Worm (Caenorhabditis elegans) whole organism, young adult: ENCODE data around the gene smim-14.
A peak's percentile ranks its signal among the peaks of the same experiment; 100 is the strongest.

Experiments used
- B0035.1 ChIP-seq: sonication (generic microtip); optimal IDR thresholded peaks from 2 replicates; lab custom pipeline; 2016; ENCODE audit warnings: missing genetic modification characterization, mild to moderate bottlenecking, missing compliant biosample characterization, missing genotype, missing genetic modification reagents
- F33H1.4 ChIP-seq: fragments of 200-800 bp; sonication (Bioruptor generic); IDR thresholded peaks from 2 replicates; pipeline ENCODE4 v1.3.6; 2022; ENCODE audit warnings: missing genetic modification reagents, missing genetic modification characterization, missing compliant biosample characterization
- K11D2.4 ChIP-seq: fragments of 200-800 bp; sonication (Bioruptor generic); IDR thresholded peaks from 2 replicates; pipeline ENCODE4 v1.3.6; 2022; ENCODE audit warnings: missing genetic modification reagents, missing genetic modification characterization, missing compliant biosample characterization
- K12H6.12 ChIP-seq: fragments of 200-800 bp; sonication (Bioruptor generic); optimal IDR thresholded peaks from 2 replicates; lab custom pipeline; 2018; ENCODE audit warnings: mild to moderate bottlenecking, missing genetic modification characterization, missing compliant biosample characterization
- T07F8.4 ChIP-seq: sonication (generic microtip); optimal IDR thresholded peaks from 2 replicates; lab custom pipeline; 2016; ENCODE audit warnings: mild to moderate bottlenecking, missing genetic modification characterization, moderate library complexity, missing compliant biosample characterization
- T26A5.8 ChIP-seq: sonication (generic microtip); optimal IDR thresholded peaks from 2 replicates; lab custom pipeline; 2016; ENCODE audit warnings: missing genetic modification characterization, missing compliant biosample characterization
- ZK185.1 ChIP-seq: sonication (generic microtip); optimal IDR thresholded peaks from 2 replicates; lab custom pipeline; 2016; ENCODE audit warnings: mild to moderate bottlenecking, missing genetic modification characterization, missing compliant biosample characterization; ENCODE audit not compliant: poor library complexity, severe bottlenecking
- ama-1 ChIP-seq, 3 experiments: fragments of 150-350 bp in 1 of 3; sonication (generic microtip) in 2 of 3; optimal IDR thresholded peaks; 2 replicates each; lab custom pipeline; 2014 to 2018; ENCODE audit warnings: missing biosample characterization in 2 of 3, missing genetic modification characterization in 2 of 3, missing genetic modification reagents in 2 of 3
- aptf-2 ChIP-seq: fragments of 200-800 bp; sonication (Bioruptor generic); conservative IDR thresholded peaks from 2 replicates; pipeline ENCODE4 v1.3.6; 2022; ENCODE audit warnings: missing genetic modification reagents, missing genetic modification characterization, missing compliant biosample characterization
- aptf-3 ChIP-seq: fragments of 200-800 bp; sonication (Bioruptor generic); IDR thresholded peaks from 2 replicates; pipeline ENCODE4 v1.3.6; 2022; ENCODE audit warnings: missing genetic modification characterization, missing compliant biosample characterization
- athp-1 ChIP-seq: sonication (generic microtip); optimal IDR thresholded peaks from 2 replicates; lab custom pipeline; 2017; ENCODE audit warnings: mild to moderate bottlenecking, missing genetic modification characterization, missing compliant biosample characterization
- attf-3 ChIP-seq: fragments of 200-800 bp; sonication (Bioruptor generic); conservative IDR thresholded peaks from 2 replicates; pipeline ENCODE4 v1.3.6; 2022; ENCODE audit warnings: missing genetic modification reagents, missing genetic modification characterization, missing compliant biosample characterization
- attf-6 ChIP-seq: fragments of 200-800 bp; sonication (Bioruptor generic); IDR thresholded peaks from 2 replicates; pipeline ENCODE4 v1.3.6; 2022; ENCODE audit warnings: missing genetic modification reagents, missing genetic modification characterization, missing compliant biosample characterization
- bed-1 ChIP-seq: fragments of 200-800 bp; sonication (Bioruptor generic); IDR thresholded peaks from 2 replicates; pipeline ENCODE4 v1.3.6; 2022; ENCODE audit warnings: missing genetic modification reagents, missing genetic modification characterization, missing compliant biosample characterization
- cebp-1 ChIP-seq, 2 experiments: fragments of 200-800 bp in 1 of 2; sonication (Bioruptor generic) in 1 of 2; sonication (generic microtip) in 1 of 2; IDR thresholded peaks in 1 of 2; optimal IDR thresholded peaks in 1 of 2; 2 replicates each; pipeline versions ENCODE4 v1.3.6 to Lab custom; 2017 to 2022; ENCODE audit warnings: missing compliant biosample characterization in 2 of 2, missing genetic modification characterization in 2 of 2, mild to moderate bottlenecking in 1 of 2, missing genetic modification reagents in 1 of 2, moderate library complexity in 1 of 2
- ceh-100 ChIP-seq: fragments of 200-800 bp; sonication (Bioruptor generic); IDR thresholded peaks from 2 replicates; pipeline ENCODE4 v1.3.6; 2022; ENCODE audit warnings: missing genetic modification reagents, missing genetic modification characterization, missing compliant biosample characterization
- ceh-40 ChIP-seq: fragments of 200-800 bp; sonication (Bioruptor generic); IDR thresholded peaks from 2 replicates; pipeline ENCODE4 v1.3.6; 2022; ENCODE audit warnings: missing genetic modification characterization, missing compliant biosample characterization
- ceh-58 ChIP-seq: fragments of 200-800 bp; sonication (Bioruptor generic); IDR thresholded peaks from 2 replicates; pipeline ENCODE4 v1.3.6; 2022; ENCODE audit warnings: missing genetic modification characterization, missing compliant biosample characterization
- dpff-1 ChIP-seq: sonication (generic microtip); optimal IDR thresholded peaks from 2 replicates; lab custom pipeline; 2017; ENCODE audit warnings: mild to moderate bottlenecking, missing genetic modification characterization, missing compliant biosample characterization
- egl-18 ChIP-seq: fragments of 200-800 bp; sonication (Bioruptor generic); IDR thresholded peaks from 2 replicates; pipeline ENCODE4 v1.3.6; 2022; ENCODE audit warnings: missing genetic modification reagents, missing genetic modification characterization, missing compliant biosample characterization
- fkh-3 ChIP-seq: sonication (generic microtip); optimal IDR thresholded peaks from 2 replicates; lab custom pipeline; 2016; ENCODE audit warnings: mild to moderate bottlenecking, missing genetic modification characterization, missing compliant biosample characterization
- him-1 ChIP-seq: sonication (generic microtip); optimal IDR thresholded peaks from 2 replicates; lab custom pipeline; 2016; ENCODE audit warnings: missing genotype, missing genetic modification reagents, missing genetic modification characterization, missing compliant biosample characterization
- hlh-26 ChIP-seq: fragments of 200-800 bp; sonication (Bioruptor generic); conservative IDR thresholded peaks from 2 replicates; pipeline ENCODE4 v1.3.6; 2022; ENCODE audit warnings: missing genetic modification reagents, missing genetic modification characterization, missing compliant biosample characterization
- hrde-1 ChIP-seq: sonication (generic microtip); optimal IDR thresholded peaks from 2 replicates; lab custom pipeline; 2016; ENCODE audit warnings: missing genetic modification characterization, mild to moderate bottlenecking, missing compliant biosample characterization, moderate library complexity, missing genotype, missing genetic modification reagents, borderline replicate concordance
- lag-1 ChIP-seq: fragments of 200-800 bp; sonication (Bioruptor generic); IDR thresholded peaks from 2 replicates; pipeline ENCODE4 v1.3.6; 2022; ENCODE audit warnings: missing genetic modification reagents, missing genetic modification characterization, missing compliant biosample characterization
- lin-26 ChIP-seq: fragments of 200-800 bp; sonication (Bioruptor generic); IDR thresholded peaks from 2 replicates; pipeline ENCODE4 v1.3.6; 2022; ENCODE audit warnings: missing genetic modification reagents, missing genetic modification characterization, missing compliant biosample characterization
- lin-35 ChIP-seq, 3 experiments: fragments of 150-350 bp in 2 of 3; sonication (generic microtip) in 1 of 3; optimal IDR thresholded peaks; 2 replicates each; lab custom pipeline; 2014 to 2018; ENCODE audit warnings: missing biosample characterization in 3 of 3, missing genetic modification characterization in 3 of 3, missing genetic modification reagents in 3 of 3
- lin-54 ChIP-seq: fragments of 200-800 bp; sonication (Bioruptor generic); optimal IDR thresholded peaks from 2 replicates; lab custom pipeline; 2018; ENCODE audit warnings: mild to moderate bottlenecking, missing genetic modification characterization, missing compliant biosample characterization
- lsy-27 ChIP-seq: sonication (generic microtip); optimal IDR thresholded peaks from 2 replicates; lab custom pipeline; 2017; ENCODE audit warnings: missing genetic modification characterization, mild to moderate bottlenecking, missing compliant biosample characterization, antibody characterized with exemption, missing genotype, borderline replicate concordance; ENCODE audit not compliant: insufficient read depth
- madf-3 ChIP-seq: fragments of 200-800 bp; sonication (Bioruptor generic); IDR thresholded peaks from 2 replicates; pipeline ENCODE4 v1.3.6; 2022; ENCODE audit warnings: missing genetic modification reagents, missing genetic modification characterization, missing compliant biosample characterization
- mcd-1 ChIP-seq: fragments of 200-800 bp; sonication (Bioruptor generic); IDR thresholded peaks from 2 replicates; pipeline ENCODE4 v1.3.6; 2022; ENCODE audit warnings: missing genetic modification reagents, missing genetic modification characterization, missing compliant biosample characterization
- mel-28 ChIP-seq: sonication (generic microtip); optimal IDR thresholded peaks from 2 replicates; lab custom pipeline; 2016; ENCODE audit warnings: borderline replicate concordance, mild to moderate bottlenecking, missing genetic modification characterization, missing compliant biosample characterization
- nfya-2 ChIP-seq: fragments of 200-800 bp; sonication (Bioruptor generic); IDR thresholded peaks from 2 replicates; pipeline ENCODE4 v1.3.6; 2022; ENCODE audit warnings: missing genetic modification reagents, missing genetic modification characterization, missing compliant biosample characterization
- nfyb-1 ChIP-seq: fragments of 200-800 bp; sonication (Bioruptor generic); IDR thresholded peaks from 2 replicates; pipeline ENCODE4 v1.3.6; 2022; ENCODE audit warnings: missing genetic modification reagents, missing genetic modification characterization, missing compliant biosample characterization
- pha-4 ChIP-seq: fragments of 150-350 bp; sonication (generic microtip); optimal IDR thresholded peaks from 2 replicates; lab custom pipeline; 2014; ENCODE audit warnings: missing biosample characterization, missing genetic modification reagents, missing genetic modification characterization
- rec-8 ChIP-seq, 2 experiments: sonication (generic microtip); optimal IDR thresholded peaks; 2 replicates each; lab custom pipeline; 2016; ENCODE audit warnings: mild to moderate bottlenecking in 2 of 2, missing genetic modification characterization in 2 of 2, missing genetic modification reagents in 2 of 2, missing genotype in 2 of 2, missing biosample characterization in 1 of 2, missing compliant biosample characterization in 1 of 2, moderate library complexity in 1 of 2
- rpc-1 ChIP-seq, 2 experiments: fragments of 150-350 bp in 1 of 2; sonication (generic microtip) in 1 of 2; optimal IDR thresholded peaks; 2 replicates each; lab custom pipeline; 2014 to 2018; ENCODE audit warnings: missing biosample characterization in 1 of 2, missing genetic modification characterization in 1 of 2, missing genetic modification reagents in 1 of 2, missing genotype in 1 of 2
- sdz-38 ChIP-seq: sonication (generic microtip); optimal IDR thresholded peaks from 2 replicates; lab custom pipeline; 2016; ENCODE audit warnings: missing genotype, missing genetic modification characterization, missing compliant biosample characterization
- snpc-1.1 ChIP-seq: sonication (generic microtip); optimal IDR thresholded peaks from 2 replicates; lab custom pipeline; 2017; ENCODE audit warnings: missing genetic modification characterization, mild to moderate bottlenecking, missing compliant biosample characterization, antibody characterized with exemption, moderate library complexity, missing genotype, missing genetic modification reagents; ENCODE audit not compliant: insufficient read depth
- snpc-4 ChIP-seq, 5 experiments: fragments of 150-350 bp in 1 of 5; sonication (generic microtip) in 4 of 5; optimal IDR thresholded peaks; 2 replicates each; lab custom pipeline; 2014 to 2018; ENCODE audit warnings: missing genetic modification characterization in 5 of 5, missing biosample characterization in 3 of 5, antibody characterized with exemption in 2 of 5, mild to moderate bottlenecking in 2 of 5, missing compliant biosample characterization in 2 of 5, missing genotype in 2 of 5, moderate library complexity in 2 of 5, missing genetic modification reagents in 1 of 5
- sptf-2 ChIP-seq: fragments of 200-800 bp; sonication (Bioruptor generic); optimal IDR thresholded peaks from 2 replicates; lab custom pipeline; 2018; ENCODE audit warnings: mild to moderate bottlenecking, missing genetic modification characterization, missing compliant biosample characterization
- tbx-9 ChIP-seq: sonication (generic microtip); optimal IDR thresholded peaks from 2 replicates; lab custom pipeline; 2016; ENCODE audit warnings: borderline replicate concordance, missing genetic modification characterization, inconsistent platforms, missing compliant biosample characterization
- unc-130 ChIP-seq: sonication (generic microtip); optimal IDR thresholded peaks from 2 replicates; lab custom pipeline; 2016; ENCODE audit warnings: missing genetic modification reagents, missing genetic modification characterization, missing compliant biosample characterization
- zim-3 ChIP-seq: sonication (generic microtip); optimal IDR thresholded peaks from 2 replicates; lab custom pipeline; 2017; ENCODE audit warnings: mild to moderate bottlenecking, missing genetic modification characterization, moderate library complexity, missing compliant biosample characterization
- ztf-28 ChIP-seq: fragments of 200-800 bp; sonication (Bioruptor generic); IDR thresholded peaks from 2 replicates; pipeline ENCODE4 v1.3.6; 2022; ENCODE audit warnings: missing genetic modification reagents, missing genetic modification characterization, missing compliant biosample characterization

smim-14 gene

DNA sequence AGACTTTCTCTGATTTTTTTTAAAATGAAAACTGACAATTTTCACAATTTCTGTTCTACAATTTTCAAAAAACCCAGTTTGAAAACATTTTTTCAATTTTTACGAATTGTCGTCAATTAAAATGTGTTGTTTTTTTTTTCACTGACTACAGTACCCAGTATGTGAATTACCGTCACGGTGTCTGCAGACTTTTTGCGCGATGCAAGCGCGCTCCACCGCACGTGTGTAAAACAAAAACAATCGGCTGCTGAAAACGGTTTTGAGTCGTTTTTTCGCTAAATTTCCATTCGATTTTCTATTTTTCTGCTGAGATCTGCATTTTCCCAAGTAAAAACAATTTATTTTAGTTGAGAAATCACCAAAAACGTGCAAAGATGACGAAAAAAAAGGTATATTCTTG lies 13.3 kb downstream of the smim-14 start:
- TF ChIP-seq pha-4 (tag; lab: Kevin White, UChicago), result peak; percentile 96
- TF ChIP-seq cebp-1 (GFP tag; IDR thresholded peaks at IDR 0.05; lab: Robert Waterston, UW), result peak; percentile 81
- peak; percentile 93 for TF ChIP-seq cebp-1 (tag; optimal IDR thresholded peaks at IDR 0.05; lab: Kevin White, UChicago)
- peak; percentile 100 for TF ChIP-seq mcd-1 (GFP tag; lab: Robert Waterston, UW)
- TF ChIP-seq fkh-3 (tag; lab: Kevin White, UChicago), result no peak
- TF ChIP-seq tbx-9 (tag; lab: Kevin White, UChicago), result no peak
- TF ChIP-seq ZK185.1 (tag; lab: Kevin White, UChicago), result peak; percentile 95
- no peak for TF ChIP-seq sptf-2 (GFP tag; lab: Kevin White, UChicago)
- no peak for TF ChIP-seq sdz-38 (tag; lab: Kevin White, UChicago)
- peak; percentile 4 for TF ChIP-seq hrde-1 (tag; lab: Kevin White, UChicago)
- TF ChIP-seq aptf-2, result 0 out of 2 replicates have a peak, but pooled peaks have one; percentile 42
- TF ChIP-seq ceh-100 (GFP tag; lab: Robert Waterston, UW), result peak; percentile 91
- peak; percentile 57 for TF ChIP-seq unc-130 (GFP tag; lab: Kevin White, UChicago)
- peak; percentile 45 for TF ChIP-seq ama-1 (optimal IDR thresholded peaks at IDR 0.05; lab: Kevin White, UChicago)
- TF ChIP-seq ama-1 (GFP tag; optimal IDR thresholded peaks at IDR 0.05; lab: Kevin White, UChicago), result no peak
- peak; percentile 98 for TF ChIP-seq nfyb-1
- no peak for TF ChIP-seq T26A5.8 (tag; lab: Kevin White, UChicago)
- no peak for TF ChIP-seq bed-1
- TF ChIP-seq athp-1 (tag; lab: Kevin White, UChicago), result peak; percentile 93
- TF ChIP-seq rpc-1 (optimal IDR thresholded peaks at IDR 0.05; lab: Kevin White, UChicago), result peak; percentile 12
- TF ChIP-seq rpc-1 (tag; optimal IDR thresholded peaks at IDR 0.05; lab: Kevin White, UChicago), result no peak
- 0 out of 2 replicates have a peak, but pooled peaks have one; percentile 55 for TF ChIP-seq ztf-28 (GFP tag; lab: Robert Waterston, UW)
- peak; percentile 99 for TF ChIP-seq K11D2.4 (GFP tag; lab: Robert Waterston, UW)
- peak; percentile 90 for TF ChIP-seq F33H1.4 (GFP tag; lab: Robert Waterston, UW)
- TF ChIP-seq zim-3 (tag; lab: Kevin White, UChicago), result peak; percentile 10
- TF ChIP-seq aptf-3 (GFP tag; lab: Robert Waterston, UW), result no peak
- peak; percentile 25; the same call in 1 of the 2 replicates for TF ChIP-seq lin-26
- TF ChIP-seq him-1 (tag; lab: Kevin White, UChicago), result peak; percentile 90
- TF ChIP-seq lag-1, result 0 out of 2 replicates have a peak, but pooled peaks have one; percentile 18
- peak; percentile 83 for TF ChIP-seq attf-3 (GFP tag; lab: Robert Waterston, UW)
- peak; percentile 97 for TF ChIP-seq lin-54
- TF ChIP-seq snpc-4 (GFP tag; optimal IDR thresholded peaks at IDR 0.05; lab: Kevin White, UChicago), result peak; percentile 65
- TF ChIP-seq snpc-4 (tag; optimal IDR thresholded peaks at IDR 0.05; lab: Kevin White, UChicago), result peak; percentile 76 to 87 (median 85)
- no peak for TF ChIP-seq ceh-40 (GFP tag; lab: Robert Waterston, UW)
- TF ChIP-seq egl-18 (GFP tag; lab: Robert Waterston, UW), result peak; percentile 91
- TF ChIP-seq hlh-26, result no peak
- no peak for TF ChIP-seq attf-6 (GFP tag; lab: Robert Waterston, UW)
- TF ChIP-seq snpc-1.1 (tag; lab: Kevin White, UChicago), result peak; percentile 21
- TF ChIP-seq madf-3 (GFP tag; lab: Robert Waterston, UW), result peak; percentile 95
- peak; percentile 41 for TF ChIP-seq mel-28
- no peak for TF ChIP-seq nfya-2
- TF ChIP-seq rec-8 (tag; optimal IDR thresholded peaks at IDR 0.05; lab: Kevin White, UChicago), result no peak
- TF ChIP-seq dpff-1 (tag; lab: Kevin White, UChicago), result no peak
- TF ChIP-seq B0035.1 (tag; lab: Kevin White, UChicago), result peak; percentile 85
- TF ChIP-seq ceh-58 (GFP tag; lab: Robert Waterston, UW), result no peak
- peak; percentile 63 to 98 (median 85) for TF ChIP-seq lin-35 (GFP tag; optimal IDR thresholded peaks at IDR 0.05; lab: Kevin White, UChicago)
- TF ChIP-seq K12H6.12 (tag; lab: Kevin White, UChicago), result peak; percentile 94
- TF ChIP-seq lsy-27, result peak; percentile 3
- no peak for TF ChIP-seq T07F8.4 (tag; lab: Kevin White, UChicago)
